Fruit fly (Drosophila melanogaster) S2 (cell line): ENCODE data around the gene CG13978.

Experiments used
- CG8478 ChIP-seq: fragments of >200 bp; optimal IDR thresholded peaks from 2 replicates; lab custom pipeline; 2018
- CTCF ChIP-seq, 2 experiments: fragments of >200 bp; optimal IDR thresholded peaks; 2 replicates each; lab custom pipeline; 2018

Gene CG13978

dm6 chr3R:27502856-27503255, 38.9 kb downstream of the CG13978 start, which contains the start of gene CG5402:
CG5402 (minus strand) TSS chr3R:27502956.
- TF ChIP-seq CG8478 (no peak), CTCF (optimal IDR thresholded peaks at IDR 0.05; lab: Kevin White, UChicago) (no peak)
